Fruit fly (Drosophila melanogaster): ENCODE results near the gene Ac3.

DNA sequence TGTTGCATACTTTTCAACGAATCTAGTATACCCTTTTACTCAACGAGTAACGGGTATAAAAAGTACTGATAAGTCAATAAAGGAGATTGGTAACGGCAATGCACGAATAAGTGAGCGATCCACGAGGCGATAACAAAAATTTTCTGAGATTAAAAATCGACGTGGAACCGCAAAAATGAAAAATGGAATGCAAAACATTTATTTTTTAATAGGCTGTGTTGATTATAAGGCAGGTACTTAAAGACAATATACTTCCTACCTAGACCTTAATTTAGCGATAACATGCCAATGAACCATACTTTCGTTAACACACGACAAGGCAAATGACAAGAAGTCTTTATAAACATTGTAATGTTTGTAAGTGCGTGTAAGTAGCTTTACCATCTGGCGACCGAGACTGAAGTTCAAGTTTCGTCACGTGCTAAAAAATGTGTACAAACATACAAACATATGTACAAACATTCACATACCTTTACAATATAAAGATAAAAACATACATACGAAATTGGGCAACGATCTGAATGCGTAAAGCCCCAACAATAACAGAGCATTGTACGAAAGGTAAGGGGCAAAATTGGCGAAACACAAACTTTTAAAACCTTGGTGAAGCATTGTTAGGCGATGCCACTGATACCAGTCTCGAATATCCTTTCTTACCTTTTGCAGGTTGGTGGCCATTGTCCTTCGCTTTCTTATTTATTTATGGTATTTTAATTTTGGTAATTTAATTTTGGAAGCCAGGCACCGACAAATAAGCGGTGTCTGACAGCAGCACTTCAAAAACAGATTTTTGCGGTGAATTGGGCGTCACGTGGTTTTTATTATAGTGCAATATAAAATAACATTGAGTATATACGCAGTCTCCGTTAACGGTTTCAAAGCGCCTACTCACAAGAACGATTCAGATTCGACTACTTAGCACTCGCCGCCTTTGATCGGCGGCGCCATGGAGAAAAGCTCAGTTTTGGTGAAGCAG is 9.4 kb upstream of the Ac3 start:
- TF ChIP-seq achi (GFP tag; optimal IDR thresholded peaks at IDR 0.05) (no peak), OdsH (GFP tag; optimal IDR thresholded peaks at IDR 0.05) (no peak), Smox (GFP tag; optimal IDR thresholded peaks at IDR 0.05) (no peak), CG31627 (GFP tag; optimal IDR thresholded peaks at IDR 0.05) (no peak), CG7368 (GFP tag; optimal IDR thresholded peaks at IDR 0.05) (no peak), CG34406 (GFP tag; optimal IDR thresholded peaks at IDR 0.05) (no peak), CG1621 (tag; optimal IDR thresholded peaks at IDR 0.05) (no peak), CG15336 (GFP tag; IDR thresholded peaks at IDR 0.05) (no peak), Blimp-1 (GFP tag; optimal IDR thresholded peaks at IDR 0.05) (no peak), Hr39 (GFP tag; optimal IDR thresholded peaks at IDR 0.05) (no peak), pdm3 (GFP tag; optimal IDR thresholded peaks at IDR 0.05) (no peak)
